Worm (Caenorhabditis elegans): Measurements from ENCODE around the gene T16G12.13.

The T16G12.13 gene

ce11 chrIII:10078784-10079183, 18.1 kb downstream of the T16G12.13 start:
- TF ChIP-seq nhr-237 (tag; optimal IDR thresholded peaks at IDR 0.05): no peak
- TF ChIP-seq unc-39 (tag; optimal IDR thresholded peaks at IDR 0.05): no peak
- no peak for TF ChIP-seq ztf-4 (tag; optimal IDR thresholded peaks at IDR 0.05)

ce11 chrIII:10083242-10083641, 22.6 kb downstream of the T16G12.13 start, which contains the start of gene T16H12.3:
Gene T16H12.3, minus strand, starts transcription at chrIII:10083292.
- TF ChIP-seq Y55F3AM.14 (GFP tag; optimal IDR thresholded peaks at IDR 0.05) (no peak), snpc-4 (tag; optimal IDR thresholded peaks at IDR 0.05) (no peak), crh-2 (tag; optimal IDR thresholded peaks at IDR 0.05) (no peak), unc-39 (tag; optimal IDR thresholded peaks at IDR 0.05) (no peak), fos-1 (tag; optimal IDR thresholded peaks at IDR 0.05) (no peak), lin-11 (tag; optimal IDR thresholded peaks at IDR 0.05) (no peak), lin-39 (tag; optimal IDR thresholded peaks at IDR 0.05) (no peak), sma-9 (GFP tag; optimal IDR thresholded peaks at IDR 0.05) (no peak), sma-9 (tag; optimal IDR thresholded peaks at IDR 0.05) (no peak), nhr-6 (tag; optimal IDR thresholded peaks at IDR 0.05) (no peak), lin-13 (GFP tag; optimal IDR thresholded peaks at IDR 0.05) (no peak), egl-27 (tag; optimal IDR thresholded peaks at IDR 0.05) (no peak), mdl-1 (tag; optimal IDR thresholded peaks at IDR 0.05) (no peak)

ce11 chrIII:10085103-10085502, 24.4 kb downstream of the T16G12.13 start, which contains the start of gene T16H12.13:
Gene T16H12.13, plus strand, starts transcription at chrIII:10085403.
- TF ChIP-seq lin-13 (GFP tag; optimal IDR thresholded peaks at IDR 0.05): no peak
- no peak for TF ChIP-seq ztf-1 (GFP tag; conservative IDR thresholded peaks at IDR 0.05)
- no peak for TF ChIP-seq crh-2 (tag; optimal IDR thresholded peaks at IDR 0.05)
- TF ChIP-seq nhr-6 (tag; optimal IDR thresholded peaks at IDR 0.05): no peak
- no peak for TF ChIP-seq unc-62 (GFP tag; optimal IDR thresholded peaks at IDR 0.05)
- no peak for TF ChIP-seq nhr-237 (tag; optimal IDR thresholded peaks at IDR 0.05)

DNA sequence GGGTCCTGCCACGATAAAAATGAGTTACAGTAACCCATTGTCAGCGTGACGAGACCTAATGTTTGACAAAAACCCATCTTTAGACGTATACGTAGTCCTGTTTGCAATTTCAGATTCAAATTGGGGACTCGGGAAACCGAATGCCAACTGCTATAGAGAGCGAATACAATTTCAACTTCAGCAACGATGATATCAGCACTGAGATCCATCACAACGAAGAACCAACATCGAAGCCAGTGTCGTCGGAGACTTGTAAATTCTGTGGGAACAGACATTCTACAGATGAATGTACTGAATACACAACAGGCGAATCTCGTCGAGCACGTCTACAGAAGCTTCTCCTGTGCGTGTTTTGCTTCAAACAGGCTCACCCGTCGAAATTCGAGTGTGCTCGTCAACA, 24.9 kb downstream of the T16G12.13 start:
- TF ChIP-seq elt-3 (tag; optimal IDR thresholded peaks at IDR 0.05) (no peak), nhr-6 (tag; optimal IDR thresholded peaks at IDR 0.05) (no peak), mab-5 (tag; optimal IDR thresholded peaks at IDR 0.05) (no peak), zag-1 (tag; optimal IDR thresholded peaks at IDR 0.05) (no peak), nhr-25 (tag; optimal IDR thresholded peaks at IDR 0.05) (no peak), alr-1 (tag; optimal IDR thresholded peaks at IDR 0.05) (no peak), sem-4 (tag; optimal IDR thresholded peaks at IDR 0.05) (no peak), nhr-77 (tag; optimal IDR thresholded peaks at IDR 0.05) (no peak), ceh-16 (tag; optimal IDR thresholded peaks at IDR 0.05) (no peak)

ce11 chrIII:10085983-10086382, 25.3 kb downstream of the T16G12.13 start, which contains the start of gene T16H12.2:
Gene T16H12.2, plus strand, starts transcription at chrIII:10086283.
- TF ChIP-seq nhr-23 (tag; optimal IDR thresholded peaks at IDR 0.05) (no peak), nhr-237 (tag; optimal IDR thresholded peaks at IDR 0.05) (no peak), ama-1 (optimal IDR thresholded peaks at IDR 0.05) (no peak), mab-5 (tag; optimal IDR thresholded peaks at IDR 0.05) (no peak), R02D3.7 (tag; optimal IDR thresholded peaks at IDR 0.05) (no peak), F13H6.1 (tag; optimal IDR thresholded peaks at IDR 0.05) (no peak), peb-1 (tag; optimal IDR thresholded peaks at IDR 0.05) (no peak), unc-55 (GFP tag; optimal IDR thresholded peaks at IDR 0.05) (no peak), lin-13 (GFP tag; optimal IDR thresholded peaks at IDR 0.05) (no peak), fos-1 (tag; optimal IDR thresholded peaks at IDR 0.05) (no peak), nhr-12 (tag; optimal IDR thresholded peaks at IDR 0.05) (no peak), nhr-10 (tag; optimal IDR thresholded peaks at IDR 0.05) (no peak), dmd-4 (tag; optimal IDR thresholded peaks at IDR 0.05) (no peak), egl-27 (tag; optimal IDR thresholded peaks at IDR 0.05) (no peak), nhr-6 (tag; optimal IDR thresholded peaks at IDR 0.05) (no peak)

DNA sequence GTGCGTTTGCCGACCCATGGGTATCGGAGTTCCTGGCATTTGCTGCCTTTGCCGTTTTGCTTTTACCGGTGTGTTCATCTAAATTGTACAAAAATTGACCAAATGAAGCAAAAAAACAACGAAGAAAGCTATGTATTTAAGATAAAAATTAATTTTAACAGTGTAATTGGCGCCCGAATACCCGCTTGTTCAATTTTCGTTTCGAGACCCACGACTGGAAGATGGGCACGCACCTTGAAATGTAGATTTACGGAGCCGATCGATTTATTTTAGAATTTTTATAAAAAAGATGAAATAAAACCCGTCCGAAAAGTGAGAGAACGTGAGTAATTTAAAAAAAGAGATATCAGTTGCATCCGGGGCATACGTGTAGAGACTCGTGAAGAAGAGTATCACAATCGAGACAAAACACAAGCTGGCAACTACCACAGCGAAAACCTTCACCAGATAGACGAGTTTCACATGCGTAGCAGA, 27.9 kb downstream of the T16G12.13 start, which contains the start of gene hal-2:
TSS of gene hal-2 (minus strand) at position 424 of the 474 bp plus-strand sequence.
- TF ChIP-seq nhr-12 (tag; optimal IDR thresholded peaks at IDR 0.05) (no peak), peb-1 (tag; optimal IDR thresholded peaks at IDR 0.05) (no peak), nhr-129 (tag; optimal IDR thresholded peaks at IDR 0.05) (no peak), ztf-4 (tag; optimal IDR thresholded peaks at IDR 0.05) (no peak), nhr-23 (tag; optimal IDR thresholded peaks at IDR 0.05) (no peak), lin-13 (GFP tag; optimal IDR thresholded peaks at IDR 0.05) (no peak), ztf-11 (tag; optimal IDR thresholded peaks at IDR 0.05) (no peak), C34F6.9 (tag; optimal IDR thresholded peaks at IDR 0.05) (no peak), lsy-2 (tag; optimal IDR thresholded peaks at IDR 0.05) (no peak), nhr-237 (tag; optimal IDR thresholded peaks at IDR 0.05) (no peak), nhr-21 (tag; optimal IDR thresholded peaks at IDR 0.05) (no peak), ZK546.5 (tag; optimal IDR thresholded peaks at IDR 0.05) (no peak), fos-1 (tag; optimal IDR thresholded peaks at IDR 0.05) (no peak)

Measured in whole organism, L2 larva.